Fruit fly (Drosophila melanogaster) whole organism, embryonic: Measurements from ENCODE around the gene MtnE.
A peak's percentile ranks its signal among the peaks of the same experiment; 100 is the strongest.

Experiments used
- Asciz ChIP-seq: fragments of 200-800 bp; sonication (Bioruptor generic); optimal IDR thresholded peaks from 2 replicates; lab custom pipeline; 2017; ENCODE audit warnings: missing biosample characterization, mild to moderate bottlenecking, missing genetic modification characterization, missing genetic modification reagents
- BEAF-32 ChIP-seq: fragments of 200-800 bp; sonication (Bioruptor generic); optimal IDR thresholded peaks from 3 replicates; lab custom pipeline; 2017; ENCODE audit warnings: missing biosample characterization, missing genetic modification characterization, mild to moderate bottlenecking, moderate library complexity, missing genetic modification reagents
- CG10274 ChIP-seq: fragments of 200-800 bp; sonication (Bioruptor generic); optimal IDR thresholded peaks from 3 replicates; lab custom pipeline; 2017; ENCODE audit warnings: missing biosample characterization, mild to moderate bottlenecking, missing genetic modification characterization
- CG11560 ChIP-seq: fragments of 200-800 bp; sonication (Bioruptor generic); IDR thresholded peaks from 3 replicates; pipeline ENCODE4 v1.3.6; 2022; ENCODE audit warnings: missing biosample characterization, missing genetic modification characterization
- CG11695 ChIP-seq: fragments of 200-800 bp; sonication (Bioruptor generic); IDR thresholded peaks from 3 replicates; pipeline ENCODE4 v1.3.6; 2022; ENCODE audit warnings: missing biosample characterization, missing genetic modification characterization
- CG11696 ChIP-seq: fragments of 200-800 bp; sonication (Bioruptor generic); IDR thresholded peaks from 2 replicates; pipeline ENCODE4 v1.3.6; 2022; ENCODE audit warnings: missing biosample characterization, missing genetic modification characterization
- CG15073 ChIP-seq: fragments of 200-800 bp; sonication (Bioruptor generic); optimal IDR thresholded peaks from 2 replicates; lab custom pipeline; 2016; ENCODE audit warnings: missing biosample characterization, missing genetic modification characterization
- CG16815 ChIP-seq: fragments of 200-800 bp; sonication (Bioruptor generic); optimal IDR thresholded peaks from 3 replicates; lab custom pipeline; 2017; ENCODE audit warnings: missing biosample characterization, mild to moderate bottlenecking, missing genetic modification characterization
- CG2199 ChIP-seq: fragments of 200-800 bp; sonication (Bioruptor generic); IDR thresholded peaks from 3 replicates; pipeline ENCODE4 v1.3.6; 2022; ENCODE audit warnings: missing biosample characterization, missing genetic modification characterization
- CG33213 ChIP-seq: fragments of 200-800 bp; sonication (Bioruptor generic); optimal IDR thresholded peaks from 3 replicates; lab custom pipeline; 2016; ENCODE audit warnings: missing biosample characterization, missing genetic modification characterization
- CG6765 ChIP-seq: fragments of 200-800 bp; sonication (Bioruptor generic); optimal IDR thresholded peaks from 3 replicates; lab custom pipeline; 2017; ENCODE audit warnings: missing biosample characterization, mild to moderate bottlenecking, missing genetic modification characterization
- CG7963 ChIP-seq: fragments of 200-800 bp; sonication (Bioruptor generic); IDR thresholded peaks from 3 replicates; pipeline ENCODE4 v1.3.6; 2022; ENCODE audit warnings: missing biosample characterization, missing genetic modification characterization; ENCODE audit not compliant: partially characterized antibody
- Dip2 ChIP-seq: fragments of 200-800 bp; sonication (Bioruptor generic); IDR thresholded peaks from 2 replicates; pipeline ENCODE4 v1.3.6; 2022; ENCODE audit warnings: missing biosample characterization, missing genetic modification characterization
- Dll ChIP-seq: fragments of 200-800 bp; sonication (Bioruptor generic); IDR thresholded peaks from 4 replicates; pipeline ENCODE4 v1.3.6; 2022; ENCODE audit warnings: missing biosample characterization, missing genetic modification characterization; ENCODE audit not compliant: partially characterized antibody
- Dref ChIP-seq: fragments of 200-800 bp; sonication (Bioruptor generic); IDR thresholded peaks from 2 replicates; pipeline ENCODE4 v1.3.6; 2022; ENCODE audit warnings: missing biosample characterization, missing genetic modification characterization
- Ets65A ChIP-seq: fragments of 200-800 bp; sonication (Bioruptor generic); peaks from one replicate; lab custom pipeline; 2016; ENCODE audit warnings: missing biosample characterization, missing genetic modification characterization
- Fer1 ChIP-seq: fragments of 200-800 bp; sonication (Bioruptor generic); optimal IDR thresholded peaks from 2 replicates; lab custom pipeline; 2017; ENCODE audit warnings: missing biosample characterization, mild to moderate bottlenecking, missing genetic modification characterization
- GATAe ChIP-seq: fragments of 200-800 bp; sonication (Bioruptor generic); conservative IDR thresholded peaks from 2 replicates; pipeline ENCODE4 v1.3.6; 2022; ENCODE audit warnings: missing biosample characterization, missing genetic modification characterization
- Hr3 ChIP-seq: fragments of 200-800 bp; sonication (Bioruptor generic); optimal IDR thresholded peaks from 3 replicates; lab custom pipeline; 2016; ENCODE audit warnings: missing biosample characterization, missing genetic modification characterization
- Hr78 ChIP-seq, 2 experiments: fragments of 200-800 bp in 1 of 2; fragments of >200 bp in 1 of 2; sonication (Bioruptor generic) in 1 of 2; optimal IDR thresholded peaks; 2 replicates each; lab custom pipeline; 2017 to 2019; ENCODE audit warnings: missing biosample characterization in 2 of 2, missing genetic modification characterization in 2 of 2, mild to moderate bottlenecking in 1 of 2, moderate library complexity in 1 of 2
- Kr ChIP-seq: fragments of 200-800 bp; sonication (Bioruptor generic); optimal IDR thresholded peaks from 2 replicates; lab custom pipeline; 2017; ENCODE audit warnings: missing biosample characterization, mild to moderate bottlenecking, missing genetic modification characterization
- Lpt ChIP-seq: fragments of >200 bp; optimal IDR thresholded peaks from 2 replicates; lab custom pipeline; 2018; ENCODE audit warnings: missing biosample characterization, missing genetic modification characterization
- MTF-1 ChIP-seq: fragments of 200-800 bp; sonication (Bioruptor generic); optimal IDR thresholded peaks from 2 replicates; lab custom pipeline; 2018; ENCODE audit warnings: missing biosample characterization, mild to moderate bottlenecking, missing genetic modification characterization, borderline replicate concordance
- Max ChIP-seq: fragments of 200-800 bp; sonication (Bioruptor generic); optimal IDR thresholded peaks from 2 replicates; lab custom pipeline; 2016; ENCODE audit warnings: missing biosample characterization, mild to moderate bottlenecking, missing genetic modification characterization
- Oli ChIP-seq: fragments of 200-800 bp; sonication (Bioruptor generic); optimal IDR thresholded peaks from 2 replicates; lab custom pipeline; 2018; ENCODE audit warnings: missing biosample characterization, mild to moderate bottlenecking, missing genetic modification characterization, moderate library complexity
- Poxn ChIP-seq: fragments of 200-800 bp; sonication (Bioruptor generic); IDR thresholded peaks from 2 replicates; pipeline ENCODE4 v1.3.6; 2022; ENCODE audit warnings: missing biosample characterization, missing genetic modification characterization
- Ptx1 ChIP-seq: fragments of 200-800 bp; sonication (Bioruptor generic); IDR thresholded peaks from 2 replicates; pipeline ENCODE4 v1.3.6; 2022; ENCODE audit warnings: missing biosample characterization, missing genetic modification characterization
- Rfx ChIP-seq: fragments of 200-800 bp; sonication (Bioruptor generic); IDR thresholded peaks from 2 replicates; pipeline ENCODE4 v1.3.6; 2022; ENCODE audit warnings: missing biosample characterization, missing genetic modification characterization
- TFAM ChIP-seq: fragments of 200-800 bp; sonication (Bioruptor generic); optimal IDR thresholded peaks from 2 replicates; lab custom pipeline; 2017; ENCODE audit warnings: missing biosample characterization, missing genetic modification characterization, inconsistent platforms
- Taf1 ChIP-seq: fragments of 200-800 bp; sonication (Bioruptor generic); IDR thresholded peaks from 2 replicates; pipeline ENCODE4 v1.3.6; 2022; ENCODE audit warnings: missing biosample characterization, missing genetic modification characterization
- Vsx1 ChIP-seq: fragments of 200-800 bp; sonication (Bioruptor generic); optimal IDR thresholded peaks from 2 replicates; lab custom pipeline; 2017; ENCODE audit warnings: missing biosample characterization, mild to moderate bottlenecking, missing genetic modification characterization, missing genetic modification reagents
- amos ChIP-seq: fragments of 200-800 bp; sonication (Bioruptor generic); IDR thresholded peaks from 2 replicates; pipeline ENCODE4 v1.3.6; 2022; ENCODE audit warnings: missing biosample characterization, missing genetic modification characterization; ENCODE audit not compliant: partially characterized antibody
- cwo ChIP-seq: fragments of 200-800 bp; sonication (Bioruptor generic); optimal IDR thresholded peaks from 3 replicates; lab custom pipeline; 2017; ENCODE audit warnings: missing biosample characterization, missing genetic modification characterization, mild to moderate bottlenecking, moderate library complexity, missing genetic modification reagents
- dimm ChIP-seq: fragments of 200-800 bp; sonication (Bioruptor generic); IDR thresholded peaks from 2 replicates; pipeline ENCODE4 v1.3.6; 2022; ENCODE audit warnings: missing biosample characterization, missing genetic modification characterization
- esg ChIP-seq: fragments of 200-800 bp; sonication (Bioruptor generic); conservative IDR thresholded peaks from 2 replicates; pipeline ENCODE4 v1.3.6; 2022; ENCODE audit warnings: missing biosample characterization, missing genetic modification characterization
- eve ChIP-seq, 2 experiments: fragments of >200 bp; optimal IDR thresholded peaks; 2 replicates each; lab custom pipeline; 2017; ENCODE audit warnings: missing biosample characterization in 2 of 2, missing genetic modification characterization in 2 of 2
- ftz-f1 ChIP-seq: fragments of 200-800 bp; sonication (Bioruptor generic); optimal IDR thresholded peaks from 2 replicates; lab custom pipeline; 2016; ENCODE audit warnings: missing biosample characterization, missing genetic modification characterization
- insv ChIP-seq, 2 experiments: fragments of 200-800 bp; sonication (Bioruptor generic); optimal IDR thresholded peaks; 3 replicates each; lab custom pipeline; 2016 to 2018; ENCODE audit warnings: missing biosample characterization in 2 of 2, missing genetic modification characterization in 2 of 2
- mld ChIP-seq: fragments of 200-800 bp; sonication (Bioruptor generic); IDR thresholded peaks from 3 replicates; pipeline ENCODE4 v1.3.6; 2022; ENCODE audit warnings: missing biosample characterization, missing genetic modification characterization; ENCODE audit not compliant: partially characterized antibody
- org-1 ChIP-seq: fragments of 200-800 bp; sonication (Bioruptor generic); optimal IDR thresholded peaks from 2 replicates; lab custom pipeline; 2017; ENCODE audit warnings: missing biosample characterization, missing genetic modification characterization
- phol ChIP-seq: fragments of 200-800 bp; sonication (Bioruptor generic); optimal IDR thresholded peaks from 3 replicates; lab custom pipeline; 2018; ENCODE audit warnings: missing biosample characterization, mild to moderate bottlenecking, missing genetic modification characterization, moderate library complexity
- pnt ChIP-seq: fragments of 200-800 bp; sonication (Bioruptor generic); optimal IDR thresholded peaks from 3 replicates; lab custom pipeline; 2016; ENCODE audit warnings: missing biosample characterization, missing genetic modification characterization
- schlank ChIP-seq: fragments of 200-800 bp; sonication (Bioruptor generic); optimal IDR thresholded peaks from 2 replicates; lab custom pipeline; 2018; ENCODE audit warnings: missing biosample characterization, mild to moderate bottlenecking, missing genetic modification characterization
- sisA ChIP-seq: fragments of 200-800 bp; sonication (Bioruptor generic); IDR thresholded peaks from 2 replicates; pipeline ENCODE4 v1.3.6; 2022; ENCODE audit warnings: missing biosample characterization, missing genetic modification characterization
- sqz ChIP-seq: fragments of 200-800 bp; sonication (Bioruptor generic); optimal IDR thresholded peaks from 3 replicates; lab custom pipeline; 2018; ENCODE audit warnings: missing biosample characterization, mild to moderate bottlenecking, missing genetic modification characterization
- tll ChIP-seq, 2 experiments: fragments of 200-800 bp in 1 of 2; fragments of >200 bp in 1 of 2; sonication (Bioruptor generic) in 1 of 2; optimal IDR thresholded peaks; 2 replicates each; lab custom pipeline; 2017 to 2019; ENCODE audit warnings: missing biosample characterization in 2 of 2, missing genetic modification characterization in 2 of 2, mild to moderate bottlenecking in 1 of 2, moderate library complexity in 1 of 2
- trh ChIP-seq: fragments of 200-800 bp; sonication (Bioruptor generic); optimal IDR thresholded peaks from 2 replicates; lab custom pipeline; 2016; ENCODE audit warnings: missing biosample characterization, missing genetic modification characterization
- wek ChIP-seq: fragments of 200-800 bp; sonication (Bioruptor generic); optimal IDR thresholded peaks from 3 replicates; lab custom pipeline; 2018; ENCODE audit warnings: missing biosample characterization, mild to moderate bottlenecking, missing genetic modification characterization, moderate library complexity

MtnE gene

dm6 chr3R:20542283-20543144 lies 8.0 kb upstream of the MtnE start (continued):
- TF ChIP-seq schlank (tag; lab: Kevin White, UChicago) (no peak), Ptx1 (no peak), MTF-1 (GFP tag; lab: Kevin White, UChicago) (peak; percentile 70), Fer1 (peak; percentile 4), dimm (GFP tag; lab: Robert Waterston, UW) (0 out of 2 replicates have a peak, but pooled peaks have one; percentile 27), CG16815 (GFP tag; lab: Kevin White, UChicago) (no peak), Lpt (GFP tag; lab: Kevin White, UChicago) (no peak), sisA (GFP tag; lab: Robert Waterston, UW) (no peak), sqz (no peak), CG11696 (GFP tag; lab: Robert Waterston, UW) (no peak), Asciz (peak; percentile 82), GATAe (GFP tag; lab: Robert Waterston, UW) (no peak), wek (peak; percentile 60), Dip2 (GFP tag; lab: Robert Waterston, UW) (no peak), CG10274 (GFP tag; lab: Kevin White, UChicago) (no peak), BEAF-32 (no peak), Dll (GFP tag; lab: Robert Waterston, UW) (0 out of 4 replicates have a peak, but pooled peaks have one; percentile 11), Taf1 (GFP tag; lab: Robert Waterston, UW) (no peak), Max (no peak), CG33213 (GFP tag; lab: Kevin White, UChicago) (no peak), mld (no peak), Hr78 (GFP tag; optimal IDR thresholded peaks at IDR 0.05; lab: Kevin White, UChicago) (peak in 1 of 2 experiments; percentile 31), phol (no peak), TFAM (GFP tag; lab: Kevin White, UChicago) (no peak), amos (GFP tag; lab: Robert Waterston, UW) (no peak), Vsx1 (GFP tag; lab: Kevin White, UChicago) (peak; percentile 54), Ets65A (GFP tag; lab: Kevin White, UChicago) (no peak), CG7963 (GFP tag; lab: Robert Waterston, UW) (no peak), pnt (GFP tag; lab: Kevin White, UChicago) (peak; percentile 8), Poxn (GFP tag; lab: Robert Waterston, UW) (no peak), CG15073 (no peak), trh (GFP tag; lab: Kevin White, UChicago) (no peak), org-1 (GFP tag; lab: Kevin White, UChicago) (peak; percentile 33), cwo (peak; percentile 11), Rfx (GFP tag; lab: Robert Waterston, UW) (no peak; the same call in 1 of the 2 replicates), ftz-f1 (no peak), Kr (GFP tag; lab: Kevin White, UChicago) (peak; percentile 74), tll (GFP tag; optimal IDR thresholded peaks at IDR 0.05; lab: Kevin White, UChicago) (no peak), CG11560 (tag; lab: Robert Waterston, UW) (no peak), CG6765 (GFP tag; lab: Kevin White, UChicago) (no peak), CG2199 (GFP tag; lab: Robert Waterston, UW) (no peak), Oli (no peak), Hr3 (GFP tag; lab: Kevin White, UChicago) (no peak), CG11695 (GFP tag; lab: Robert Waterston, UW) (peak; percentile 56; the same call in 1 of the 3 replicates), eve (GFP tag; optimal IDR thresholded peaks at IDR 0.05; lab: Kevin White, UChicago) (peak in 1 of 2 experiments; percentile 75), insv (GFP tag; optimal IDR thresholded peaks at IDR 0.05; lab: Kevin White, UChicago) (peak in 1 of 2 experiments; percentile 32), Dref (GFP tag; lab: Robert Waterston, UW) (no peak), esg (GFP tag; lab: Robert Waterston, UW) (no peak)
